Worm (Caenorhabditis elegans) whole organism, early embryonic: ENCODE measurements around the gene ins-35.

ENCODE experiments used
- B0310.2 ChIP-seq: sonication (generic microtip); optimal IDR thresholded peaks from 2 replicates; lab custom pipeline; 2016; ENCODE audit warnings: mild to moderate bottlenecking, missing genetic modification characterization, missing compliant biosample characterization
- F13C5.2 ChIP-seq: sonication (generic microtip); optimal IDR thresholded peaks from 2 replicates; lab custom pipeline; 2017; ENCODE audit warnings: mild to moderate bottlenecking, missing genetic modification characterization, inconsistent platforms, missing compliant biosample characterization
- aly-1 ChIP-seq: sonication (generic microtip); optimal IDR thresholded peaks from 2 replicates; lab custom pipeline; 2016; ENCODE audit warnings: missing genetic modification characterization, missing compliant biosample characterization
- ama-1 ChIP-seq: fragments of 150-350 bp; optimal IDR thresholded peaks from 2 replicates; lab custom pipeline; 2014
- ceh-13 ChIP-seq: fragments of 200-800 bp; sonication (Bioruptor generic); optimal IDR thresholded peaks from 2 replicates; lab custom pipeline; 2018; ENCODE audit warnings: mild to moderate bottlenecking, missing genetic modification characterization, missing compliant biosample characterization
- ceh-36 ChIP-seq: sonication (generic microtip); optimal IDR thresholded peaks from 2 replicates; lab custom pipeline; 2016; ENCODE audit warnings: missing genetic modification characterization, inconsistent platforms, missing compliant biosample characterization
- ets-7 ChIP-seq: sonication (generic microtip); optimal IDR thresholded peaks from 2 replicates; lab custom pipeline; 2016; ENCODE audit warnings: missing genotype, missing genetic modification characterization, missing compliant biosample characterization
- hmbx-1 ChIP-seq: sonication (generic microtip); optimal IDR thresholded peaks from 2 replicates; lab custom pipeline; 2016; ENCODE audit warnings: mild to moderate bottlenecking, missing genetic modification characterization, missing compliant biosample characterization
- hmg-4 ChIP-seq: fragments of 200-800 bp; sonication (Bioruptor generic); optimal IDR thresholded peaks from 2 replicates; lab custom pipeline; 2018; ENCODE audit warnings: mild to moderate bottlenecking, missing genetic modification characterization, missing compliant biosample characterization
- pes-1 ChIP-seq: fragments of 200-800 bp; sonication (Bioruptor generic); IDR thresholded peaks from 2 replicates; pipeline ENCODE4 v1.3.6; 2022; ENCODE audit warnings: missing genetic modification reagents, missing genetic modification characterization, missing compliant biosample characterization
- scrt-1 ChIP-seq: fragments of 200-800 bp; sonication (Bioruptor generic); IDR thresholded peaks from 2 replicates; pipeline ENCODE4 v1.3.6; 2022; ENCODE audit warnings: missing genetic modification characterization, missing compliant biosample characterization
- tbx-37 ChIP-seq: fragments of 200-800 bp; sonication (Bioruptor generic); conservative IDR thresholded peaks from 2 replicates; pipeline ENCODE4 v1.3.6; 2022; ENCODE audit warnings: missing genetic modification reagents, missing genetic modification characterization, missing compliant biosample characterization
- tra-4 ChIP-seq: sonication (generic microtip); optimal IDR thresholded peaks from 2 replicates; lab custom pipeline; 2017; ENCODE audit warnings: missing genetic modification characterization, missing compliant biosample characterization

DNA sequence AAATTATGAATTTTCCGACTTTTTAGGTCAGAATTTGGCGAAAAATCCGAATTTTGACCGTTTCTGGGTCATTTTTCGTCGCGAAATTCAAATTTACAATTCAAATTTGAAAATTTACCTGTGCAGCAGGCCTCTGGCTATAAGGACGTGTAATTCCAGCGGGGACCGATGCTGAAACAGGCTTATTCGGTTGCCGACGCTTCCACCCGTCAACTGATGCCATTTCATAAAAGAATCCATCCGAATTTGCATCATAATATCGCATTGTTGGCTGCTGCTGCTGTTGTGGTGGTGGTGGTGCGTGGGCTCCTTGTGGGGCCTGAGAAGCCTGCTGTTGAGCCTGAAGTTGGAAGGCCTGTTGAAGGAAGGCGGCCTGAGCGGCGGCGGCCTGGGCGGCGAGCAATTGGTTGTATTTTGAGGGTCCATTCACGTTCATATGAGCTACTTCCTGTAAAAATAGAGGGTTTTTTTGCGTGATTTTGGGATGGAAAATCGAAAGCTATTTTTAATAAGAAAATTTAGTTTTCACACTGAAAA, 24.3 kb downstream of the ins-35 start:
- TF ChIP-seq ama-1 (peak; percentile 55), hmg-4 (GFP tag; lab: Kevin White, UChicago) (no peak), scrt-1 (GFP tag; lab: Robert Waterston, UW) (no peak), hmbx-1 (tag; lab: Kevin White, UChicago) (no peak), F13C5.2 (tag; lab: Kevin White, UChicago) (no peak), ceh-13 (GFP tag; lab: Kevin White, UChicago) (no peak), ceh-36 (tag; lab: Kevin White, UChicago) (no peak), aly-1 (tag; lab: Kevin White, UChicago) (no peak), ets-7 (no peak), pes-1 (GFP tag; lab: Robert Waterston, UW) (no peak), tbx-37 (GFP tag; lab: Robert Waterston, UW) (no peak), tra-4 (no peak), B0310.2 (tag; lab: Kevin White, UChicago) (no peak)
